Worm (Caenorhabditis elegans) whole organism, midembryonic: Measurements from ENCODE around the gene xrn-1.

Experiments
- cog-1 ChIP-seq: sonication (generic microtip); optimal IDR thresholded peaks from 2 replicates; lab custom pipeline; 2016; ENCODE audit warnings: missing genetic modification characterization, missing compliant biosample characterization
- flt-1 ChIP-seq: fragments of 200-800 bp; sonication (Bioruptor generic); IDR thresholded peaks from 2 replicates; pipeline ENCODE4 v1.3.6; 2022; ENCODE audit warnings: missing genetic modification characterization, missing compliant biosample characterization
- med-1 ChIP-seq: sonication (generic microtip); optimal IDR thresholded peaks from 2 replicates; lab custom pipeline; 2017; ENCODE audit warnings: missing genetic modification characterization, mild to moderate bottlenecking, missing compliant biosample characterization, antibody characterized with exemption, missing genetic modification reagents; ENCODE audit not compliant: insufficient read depth
- ref-1 ChIP-seq: fragments of 200-800 bp; sonication (Bioruptor generic); conservative IDR thresholded peaks from 2 replicates; pipeline ENCODE4 v1.3.6; 2022; ENCODE audit warnings: missing genetic modification reagents, missing genetic modification characterization, missing compliant biosample characterization
- tab-1 ChIP-seq: fragments of 200-800 bp; sonication (Bioruptor generic); IDR thresholded peaks from 2 replicates; pipeline ENCODE4 v1.3.6; 2022; ENCODE audit warnings: missing genetic modification characterization, missing compliant biosample characterization
- ztf-23 ChIP-seq: fragments of 200-800 bp; sonication (Bioruptor generic); IDR thresholded peaks from 2 replicates; pipeline ENCODE4 v1.3.6; 2022; ENCODE audit warnings: missing genetic modification reagents, missing genetic modification characterization, missing compliant biosample characterization

DNA sequence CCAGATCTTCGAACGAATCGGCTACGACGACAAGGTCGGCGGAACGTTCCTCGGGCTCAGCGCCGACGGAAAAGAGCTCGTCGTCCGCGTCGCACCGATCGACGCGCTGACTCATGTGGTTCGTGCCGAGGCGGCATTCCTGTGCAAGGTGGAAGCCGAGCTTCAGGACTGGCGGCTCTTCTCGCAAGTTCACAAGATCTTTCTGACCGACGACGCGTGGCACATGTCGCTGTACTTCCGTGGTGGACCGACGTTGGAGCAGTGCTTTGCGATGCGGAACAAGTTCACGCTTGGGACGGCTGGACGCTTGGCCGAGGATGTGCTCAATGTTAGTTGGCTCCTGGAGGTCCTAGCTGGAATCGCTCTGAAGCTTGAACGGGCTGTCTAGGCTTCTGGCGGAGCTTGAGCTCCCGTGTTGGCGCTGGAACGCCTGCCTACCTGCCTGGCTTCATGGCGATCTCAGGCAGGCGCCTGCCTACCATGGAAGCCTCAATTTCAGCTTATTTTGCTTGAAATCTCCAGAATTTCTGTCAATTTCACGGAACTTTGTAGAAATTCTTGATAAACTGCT, 70.2 kb downstream of the xrn-1 start:
- no peak for TF ChIP-seq tab-1 (GFP tag; lab: Robert Waterston, UW)
- TF ChIP-seq cog-1 = no peak
- no peak for TF ChIP-seq flt-1
- TF ChIP-seq ztf-23 (GFP tag; lab: Robert Waterston, UW) = no peak
- no peak for TF ChIP-seq med-1 (GFP tag; lab: Kevin White, UChicago)
- TF ChIP-seq ref-1 (GFP tag; lab: Robert Waterston, UW) = no peak
